Worm (Caenorhabditis elegans): Measurements from ENCODE around the gene nex-1.

nex-1 gene

ce11 chrIII:5190179-5190578, 35.2 kb upstream of the nex-1 start (continued):
- TF ChIP-seq lin-13 (GFP tag; optimal IDR thresholded peaks at IDR 0.05) (no peak), lir-3 (tag; optimal IDR thresholded peaks at IDR 0.05; ENCODE audit: poor library complexity) (peak; percentile 84), dsc-1 (tag; optimal IDR thresholded peaks at IDR 0.05) (peak; percentile 41), jun-1 (tag; optimal IDR thresholded peaks at IDR 0.05) (no peak), elt-3 (tag; optimal IDR thresholded peaks at IDR 0.05) (no peak), nhr-85 (tag) (peak; percentile 79), ets-5 (GFP tag; IDR thresholded peaks at IDR 0.05) (no peak), fos-1 (tag; optimal IDR thresholded peaks at IDR 0.05) (peak; percentile 23), swsn-7 (tag; optimal IDR thresholded peaks at IDR 0.05) (peak; percentile 48), C16A3.4 (tag; optimal IDR thresholded peaks at IDR 0.05) (no peak), pag-3 (tag; optimal IDR thresholded peaks at IDR 0.05; ENCODE audit: borderline replicate concordance, insufficient read depth) (no peak), nhr-12 (tag; optimal IDR thresholded peaks at IDR 0.05) (no peak), aly-2 (tag; optimal IDR thresholded peaks at IDR 0.05) (no peak), alr-1 (tag; optimal IDR thresholded peaks at IDR 0.05; ENCODE audit: borderline replicate concordance) (no peak), nhr-11 (tag; optimal IDR thresholded peaks at IDR 0.05) (no peak), ama-1 (optimal IDR thresholded peaks at IDR 0.05) (no peak), nhr-84 (tag; optimal IDR thresholded peaks at IDR 0.05) (no peak), elt-2 (tag; optimal IDR thresholded peaks at IDR 0.05) (peak; percentile 22), ceh-90 (tag; optimal IDR thresholded peaks at IDR 0.05) (peak; percentile 83), ceh-88 (GFP tag; IDR thresholded peaks at IDR 0.05) (no peak), snu-23 (GFP tag; optimal IDR thresholded peaks at IDR 0.05) (peak; percentile 39), nhr-20 (tag; optimal IDR thresholded peaks at IDR 0.05) (peak; percentile 58), tbx-2 (tag; optimal IDR thresholded peaks at IDR 0.05) (peak; percentile 39), F16B12.6 (tag; optimal IDR thresholded peaks at IDR 0.05) (no peak), C34B4.2 (tag; optimal IDR thresholded peaks at IDR 0.05) (no peak), nhr-47 (tag; optimal IDR thresholded peaks at IDR 0.05) (peak; percentile 64), nhr-77 (tag; optimal IDR thresholded peaks at IDR 0.05) (no peak), irx-1 (tag; optimal IDR thresholded peaks at IDR 0.05) (peak; percentile 72), isw-1 (GFP tag; IDR thresholded peaks at IDR 0.05) (no peak), egl-13 (tag; optimal IDR thresholded peaks at IDR 0.05) (peak; percentile 57), lin-35 (GFP tag; optimal IDR thresholded peaks at IDR 0.05) (peak; percentile 85 to 93), hpl-2 (GFP tag; optimal IDR thresholded peaks at IDR 0.05) (no peak), dpl-1 (GFP tag; optimal IDR thresholded peaks at IDR 0.05) (peak; percentile 84 to 92 (median 89)), ceh-63 (GFP tag; optimal IDR thresholded peaks at IDR 0.05) (no peak), sup-37 (GFP tag; optimal IDR thresholded peaks at IDR 0.05) (no peak), hlh-4 (tag; optimal IDR thresholded peaks at IDR 0.05) (no peak), grh-1 (GFP tag; IDR thresholded peaks at IDR 0.05) (peak; percentile 43; the same call in 1 of the 2 replicates), aha-1 (tag; optimal IDR thresholded peaks at IDR 0.05) (no peak), nhr-28 (tag; optimal IDR thresholded peaks at IDR 0.05) (no peak), lin-39 (tag; optimal IDR thresholded peaks at IDR 0.05) (no peak), sptf-1 (tag; optimal IDR thresholded peaks at IDR 0.05) (no peak), ces-1 (GFP tag; optimal IDR thresholded peaks at IDR 0.05) (no peak), ceh-82 (tag; optimal IDR thresholded peaks at IDR 0.05) (peak in 1 of 3 experiments; percentile 8), C04F5.9 (tag; optimal IDR thresholded peaks at IDR 0.05) (peak; percentile 7), unc-130 (tag; optimal IDR thresholded peaks at IDR 0.05) (peak; percentile 21), snpc-4 (tag; optimal IDR thresholded peaks at IDR 0.05) (no peak), fkh-10 (GFP tag; optimal IDR thresholded peaks at IDR 0.05) (no peak), efl-3 (GFP tag; optimal IDR thresholded peaks at IDR 0.05) (no peak), nhr-19 (GFP tag; conservative IDR thresholded peaks at IDR 0.05) (peak; percentile 65), mab-9 (GFP tag; IDR thresholded peaks at IDR 0.05) (no peak), nhr-90 (tag; optimal IDR thresholded peaks at IDR 0.05; ENCODE audit: poor library complexity) (peak; percentile 70)

Data from whole organism, L1 larva.